Fruit fly (Drosophila melanogaster) whole organism, pupa: ENCODE results near the gene Lectin-galC1.

Experiments used
- CG32121 ChIP-seq: fragments of 200-800 bp; sonication (Bioruptor generic); IDR thresholded peaks from 2 replicates; pipeline ENCODE4 v1.3.6; 2022; ENCODE audit warnings: missing biosample characterization, missing genetic modification characterization
- EcR ChIP-seq: fragments of 200-800 bp; sonication (Bioruptor generic); optimal IDR thresholded peaks from 3 replicates; lab custom pipeline; 2019; ENCODE audit warnings: missing biosample characterization, missing genetic modification characterization, mild to moderate bottlenecking, moderate library complexity, missing genetic modification reagents
- Pif1B ChIP-seq: fragments of 200-800 bp; sonication (Bioruptor generic); optimal IDR thresholded peaks from 3 replicates; lab custom pipeline; 2016; ENCODE audit warnings: missing biosample characterization, missing genetic modification characterization
- gl ChIP-seq: fragments of 200-800 bp; sonication (Bioruptor generic); optimal IDR thresholded peaks from 2 replicates; lab custom pipeline; 2018; ENCODE audit warnings: missing biosample characterization, mild to moderate bottlenecking, missing genetic modification characterization

- TF ChIP-seq EcR (no peak), Pif1B (GFP tag; lab: Kevin White, UChicago) (no peak), CG32121 (GFP tag; lab: Robert Waterston, UW) (no peak), gl (tag; lab: Kevin White, UChicago) (no peak)
Observed at dm6 chr2L:19373809-19374208, 43.4 kb upstream of the Lectin-galC1 start.
